Fruit fly (Drosophila melanogaster): ENCODE measurements around the gene CG3119.

The CG3119 gene

dm6 chr2L:2797186-2797585, 40.4 kb downstream of the CG3119 start:
- TF ChIP-seq Sox14 (GFP tag; optimal IDR thresholded peaks at IDR 0.05) = no peak

Measured in whole organism, prepupa.